Worm (Caenorhabditis elegans): ENCODE measurements around the gene scl-11.

scl-11 gene

ce11 chrIV:13026762-13027161 is 24.4 kb upstream of the scl-11 start (continued):
- TF ChIP-seq nhr-42 (GFP tag; IDR thresholded peaks at IDR 0.05) (no peak), Y5F2A.4 (GFP tag; optimal IDR thresholded peaks at IDR 0.05) (no peak), egl-43 (GFP tag; IDR thresholded peaks at IDR 0.05) (no peak), ces-1 (GFP tag; optimal IDR thresholded peaks at IDR 0.05) (no peak), pha-4 (GFP tag; IDR thresholded peaks at IDR 0.05) (no peak), pha-4 (tag; optimal IDR thresholded peaks at IDR 0.05) (no peak), attf-4 (tag; optimal IDR thresholded peaks at IDR 0.05) (no peak), hmg-1.1 (GFP tag; IDR thresholded peaks at IDR 0.05) (0 out of 2 replicates have a peak, but pooled peaks have one; percentile 17), set-16 (GFP tag; IDR thresholded peaks at IDR 0.05) (no peak), mep-1 (tag; optimal IDR thresholded peaks at IDR 0.05) (peak; percentile 21), nhr-10 (tag; optimal IDR thresholded peaks at IDR 0.05) (peak; percentile 17), F44E2.7 (GFP tag; IDR thresholded peaks at IDR 0.05) (no peak), nhr-76 (tag; optimal IDR thresholded peaks at IDR 0.05) (no peak), tra-1 (GFP tag; IDR thresholded peaks at IDR 0.05) (no peak), arid-1 (GFP tag; conservative IDR thresholded peaks at IDR 0.05) (no peak), spr-3 (GFP tag; optimal IDR thresholded peaks at IDR 0.05) (no peak), egl-27 (tag; optimal IDR thresholded peaks at IDR 0.05) (no peak), daf-19 (GFP tag; conservative IDR thresholded peaks at IDR 0.05) (no peak), T20F7.1 (GFP tag; optimal IDR thresholded peaks at IDR 0.05) (no peak), unc-39 (tag; optimal IDR thresholded peaks at IDR 0.05) (no peak), ztf-7 (tag; optimal IDR thresholded peaks at IDR 0.05) (no peak), rbr-2 (tag; optimal IDR thresholded peaks at IDR 0.05) (no peak), mes-2 (tag; optimal IDR thresholded peaks at IDR 0.05; ENCODE audit: poor library complexity, severe bottlenecking) (no peak), fos-1 (tag; optimal IDR thresholded peaks at IDR 0.05) (no peak), mdl-1 (tag; optimal IDR thresholded peaks at IDR 0.05) (no peak), php-3 (GFP tag; IDR thresholded peaks at IDR 0.05) (peak; percentile 74; the same call in 1 of the 2 replicates), nhr-28 (tag; optimal IDR thresholded peaks at IDR 0.05) (peak; percentile 27), zfp-2 (tag; optimal IDR thresholded peaks at IDR 0.05) (no peak), R02D3.7 (tag; optimal IDR thresholded peaks at IDR 0.05) (no peak), nhr-102 (tag; optimal IDR thresholded peaks at IDR 0.05) (no peak), ceh-28 (tag; optimal IDR thresholded peaks at IDR 0.05) (no peak), snpc-4 (tag; optimal IDR thresholded peaks at IDR 0.05) (no peak), pqm-1 (tag; optimal IDR thresholded peaks at IDR 0.05) (peak; percentile 8), lin-29 (GFP tag; IDR thresholded peaks at IDR 0.05) (no peak), snpc-1.2 (GFP tag; IDR thresholded peaks at IDR 0.05) (no peak), zip-2 (tag; optimal IDR thresholded peaks at IDR 0.05) (peak; percentile 6), lin-13 (GFP tag; optimal IDR thresholded peaks at IDR 0.05) (no peak), nhr-77 (tag; optimal IDR thresholded peaks at IDR 0.05) (no peak), hif-1 (tag; optimal IDR thresholded peaks at IDR 0.05) (peak in 1 of 2 experiments; percentile 46), zip-11 (GFP tag; IDR thresholded peaks at IDR 0.05) (no peak), nhr-41 (GFP tag; IDR thresholded peaks at IDR 0.05) (no peak), nhr-48 (tag; optimal IDR thresholded peaks at IDR 0.05) (peak; percentile 95), dmd-8 (GFP tag; IDR thresholded peaks at IDR 0.05) (no peak), zag-1 (tag; optimal IDR thresholded peaks at IDR 0.05) (no peak), zfp-3 (GFP tag; conservative IDR thresholded peaks at IDR 0.05) (no peak), D1046.2 (GFP tag; IDR thresholded peaks at IDR 0.05) (no peak), daf-12 (tag; optimal IDR thresholded peaks at IDR 0.05) (no peak), hlh-11 (tag; optimal IDR thresholded peaks at IDR 0.05) (peak; percentile 83), jun-1 (tag; optimal IDR thresholded peaks at IDR 0.05) (no peak), Y105C5A.15 (GFP tag; IDR thresholded peaks at IDR 0.05) (no peak), mdt-29 (GFP tag; IDR thresholded peaks at IDR 0.05) (no peak), nhr-11 (tag; optimal IDR thresholded peaks at IDR 0.05) (no peak), fkh-10 (GFP tag; optimal IDR thresholded peaks at IDR 0.05) (no peak), dmd-9 (GFP tag; IDR thresholded peaks at IDR 0.05) (no peak)
